Fruit fly (Drosophila melanogaster) whole organism, embryonic: ENCODE measurements around the gene CG31230.

Experiments used
- Atf-2 ChIP-seq: fragments of 200-800 bp; sonication (Bioruptor generic); optimal IDR thresholded peaks from 2 replicates; lab custom pipeline; 2016; ENCODE audit warnings: missing biosample characterization, missing genetic modification characterization
- Atf3 ChIP-seq: fragments of 200-800 bp; sonication (Bioruptor generic); optimal IDR thresholded peaks from 3 replicates; lab custom pipeline; 2016; ENCODE audit warnings: missing biosample characterization, missing genetic modification characterization
- Awh ChIP-seq: fragments of 200-800 bp; sonication (Bioruptor generic); IDR thresholded peaks from 2 replicates; pipeline ENCODE4, ENCODE4 v1.3.6; 2022; ENCODE audit warnings: missing biosample characterization, missing genetic modification characterization
- CG10959 ChIP-seq: fragments of 200-800 bp; sonication (Bioruptor generic); IDR thresholded peaks from 2 replicates; pipeline ENCODE4 v1.3.6; 2022; ENCODE audit warnings: missing biosample characterization, missing genetic modification characterization
- CG14050 ChIP-seq: fragments of 200-800 bp; sonication (Bioruptor generic); IDR thresholded peaks from 3 replicates; pipeline ENCODE4 v1.3.6; 2022; ENCODE audit warnings: missing biosample characterization, missing genetic modification characterization
- CG14965 ChIP-seq: fragments of 200-800 bp; sonication (Bioruptor generic); optimal IDR thresholded peaks from 2 replicates; lab custom pipeline; 2016; ENCODE audit warnings: missing biosample characterization, missing genetic modification characterization, borderline replicate concordance
- CG15269 ChIP-seq: fragments of 200-800 bp; sonication (Bioruptor generic); optimal IDR thresholded peaks from 2 replicates; lab custom pipeline; 2018; ENCODE audit warnings: missing biosample characterization, mild to moderate bottlenecking, missing genetic modification characterization, moderate library complexity
- CG16813 ChIP-seq: fragments of 200-800 bp; sonication (Bioruptor generic); IDR thresholded peaks from 3 replicates; pipeline ENCODE4 v1.3.6; 2022; ENCODE audit warnings: missing biosample characterization, missing genetic modification characterization; ENCODE audit not compliant: partially characterized antibody
- CG17186 ChIP-seq: fragments of 200-800 bp; sonication (Bioruptor generic); optimal IDR thresholded peaks from 3 replicates; lab custom pipeline; 2017; ENCODE audit warnings: missing biosample characterization, missing genetic modification reagents, missing genetic modification characterization
- CG31224 ChIP-seq: fragments of 200-800 bp; sonication (Bioruptor generic); IDR thresholded peaks from 2 replicates; pipeline ENCODE4 v1.3.6; 2022; ENCODE audit warnings: missing biosample characterization, missing genetic modification characterization
- CG34376 ChIP-seq: fragments of 200-800 bp; sonication (Bioruptor generic); optimal IDR thresholded peaks from 2 replicates; lab custom pipeline; 2018; ENCODE audit warnings: missing biosample characterization, mild to moderate bottlenecking, missing genetic modification characterization
- CG6272 ChIP-seq: fragments of 200-800 bp; sonication (Bioruptor generic); IDR thresholded peaks from 2 replicates; pipeline ENCODE4 v1.3.6; 2022; ENCODE audit warnings: missing biosample characterization, missing genetic modification characterization
- CG6689 ChIP-seq: fragments of 200-800 bp; sonication (Bioruptor generic); IDR thresholded peaks from 2 replicates; pipeline ENCODE4 v1.3.6; 2022; ENCODE audit warnings: missing biosample characterization, missing genetic modification characterization
- CG7839 ChIP-seq: fragments of 200-800 bp; sonication (Bioruptor generic); optimal IDR thresholded peaks from 3 replicates; lab custom pipeline; 2018; ENCODE audit warnings: missing biosample characterization, mild to moderate bottlenecking, missing genetic modification characterization, moderate library complexity
- CG8290 ChIP-seq, 3 experiments: fragments of 200-800 bp; sonication (Bioruptor generic); optimal IDR thresholded peaks; 2 replicates each; lab custom pipeline; 2016 to 2019; ENCODE audit warnings: missing biosample characterization in 3 of 3, missing genetic modification characterization in 3 of 3, mild to moderate bottlenecking in 2 of 3, moderate library complexity in 1 of 3
- CG8765 ChIP-seq: fragments of 200-800 bp; sonication (Bioruptor generic); IDR thresholded peaks from 2 replicates; pipeline ENCODE4 v1.3.6; 2022; ENCODE audit warnings: missing biosample characterization, missing genetic modification characterization
- CG9932 ChIP-seq: fragments of 200-800 bp; sonication (Bioruptor generic); IDR thresholded peaks from 2 replicates; pipeline ENCODE4 v1.3.6; 2022; ENCODE audit warnings: missing biosample characterization, missing genetic modification characterization
- CTCF ChIP-seq: fragments of 200-800 bp; sonication (Bioruptor generic); optimal IDR thresholded peaks from 2 replicates; lab custom pipeline; 2017; ENCODE audit warnings: missing biosample characterization, mild to moderate bottlenecking, missing genetic modification characterization, moderate library complexity
- Deaf1 ChIP-seq: fragments of 200-800 bp; optimal IDR thresholded peaks from 3 replicates; lab custom pipeline; 2019; ENCODE audit warnings: missing biosample characterization, mild to moderate bottlenecking, missing genetic modification characterization, moderate library complexity
- Max ChIP-seq: fragments of 200-800 bp; sonication (Bioruptor generic); optimal IDR thresholded peaks from 2 replicates; lab custom pipeline; 2016; ENCODE audit warnings: missing biosample characterization, mild to moderate bottlenecking, missing genetic modification characterization
- Nf-YB ChIP-seq: fragments of 200-800 bp; sonication (Bioruptor generic); optimal IDR thresholded peaks from 3 replicates; lab custom pipeline; 2019; ENCODE audit warnings: missing biosample characterization, mild to moderate bottlenecking, missing genetic modification characterization, moderate library complexity
- Nf-YC ChIP-seq: fragments of 200-800 bp; optimal IDR thresholded peaks from 3 replicates; lab custom pipeline; 2019; ENCODE audit warnings: missing biosample characterization, mild to moderate bottlenecking, missing genetic modification characterization, moderate library complexity
- Optix ChIP-seq: fragments of 200-800 bp; sonication (Bioruptor generic); IDR thresholded peaks from 3 replicates; pipeline ENCODE4 v1.3.6; 2022; ENCODE audit warnings: missing biosample characterization, missing genetic modification characterization
- abd-A ChIP-seq: fragments of 200-800 bp; sonication (Bioruptor generic); optimal IDR thresholded peaks from 3 replicates; lab custom pipeline; 2019; ENCODE audit warnings: missing biosample characterization, mild to moderate bottlenecking, missing genetic modification characterization, moderate library complexity
- bigmax ChIP-seq: fragments of 200-800 bp; sonication (Bioruptor generic); optimal IDR thresholded peaks from 2 replicates; lab custom pipeline; 2018; ENCODE audit warnings: missing biosample characterization, mild to moderate bottlenecking, missing genetic modification characterization
- cg ChIP-seq: fragments of 200-800 bp; sonication (Bioruptor generic); optimal IDR thresholded peaks from 3 replicates; lab custom pipeline; 2019; ENCODE audit warnings: missing biosample characterization, mild to moderate bottlenecking, missing genetic modification characterization, moderate library complexity
- chinmo ChIP-seq: fragments of 200-800 bp; sonication (Bioruptor generic); IDR thresholded peaks from 4 replicates; pipeline ENCODE4 v1.3.6; 2022; ENCODE audit warnings: missing biosample characterization, missing genetic modification characterization; ENCODE audit not compliant: partially characterized antibody
- crp ChIP-seq, 2 experiments: fragments of 200-800 bp; sonication (Bioruptor generic); optimal IDR thresholded peaks; 2 replicates in 1 of 2; 3 replicates in 1 of 2; lab custom pipeline; 2017; ENCODE audit warnings: missing biosample characterization in 2 of 2, missing genetic modification characterization in 2 of 2, mild to moderate bottlenecking in 1 of 2, moderate library complexity in 1 of 2
- ewg ChIP-seq: fragments of 200-800 bp; sonication (Bioruptor generic); optimal IDR thresholded peaks from 3 replicates; lab custom pipeline; 2017; ENCODE audit warnings: mild to moderate bottlenecking, missing biosample characterization, missing genetic modification reagents, missing genetic modification characterization
- fd3F ChIP-seq: fragments of 200-800 bp; sonication (Bioruptor generic); optimal IDR thresholded peaks from 2 replicates; lab custom pipeline; 2018; ENCODE audit warnings: missing biosample characterization, mild to moderate bottlenecking, missing genetic modification characterization, moderate library complexity
- hb ChIP-seq: fragments of 200-800 bp; sonication (Bioruptor generic); IDR thresholded peaks from 3 replicates; pipeline ENCODE4 v1.3.6; 2022; ENCODE audit warnings: missing biosample characterization, missing genetic modification characterization; ENCODE audit not compliant: partially characterized antibody
- lola ChIP-seq, 3 experiments: fragments of >200 bp in 2 of 3; fragments of 200-800 bp in 1 of 3; sonication (Bioruptor generic) in 1 of 3; optimal IDR thresholded peaks; 2 replicates each; lab custom pipeline; 2017 to 2019; ENCODE audit warnings: missing biosample characterization in 3 of 3, missing genetic modification characterization in 3 of 3, mild to moderate bottlenecking in 1 of 3, moderate library complexity in 1 of 3
- nerfin-1 ChIP-seq: fragments of 200-800 bp; sonication (Bioruptor generic); optimal IDR thresholded peaks from 3 replicates; lab custom pipeline; 2019; ENCODE audit warnings: missing biosample characterization, mild to moderate bottlenecking, missing genetic modification characterization, moderate library complexity
- pfk ChIP-seq: fragments of 200-800 bp; sonication (Bioruptor generic); optimal IDR thresholded peaks from 2 replicates; lab custom pipeline; 2018; ENCODE audit warnings: missing biosample characterization, mild to moderate bottlenecking, missing genetic modification characterization, moderate library complexity
- ranshi ChIP-seq: fragments of 200-800 bp; sonication (Bioruptor generic); IDR thresholded peaks from 2 replicates; pipeline ENCODE4 v1.3.6; 2022; ENCODE audit warnings: missing biosample characterization, missing genetic modification characterization
- sens ChIP-seq: fragments of 200-800 bp; sonication (Bioruptor generic); peaks from one replicate; lab custom pipeline; 2016; ENCODE audit warnings: missing biosample characterization, missing genetic modification characterization
- sima ChIP-seq: fragments of 200-800 bp; sonication (Bioruptor generic); optimal IDR thresholded peaks from 2 replicates; lab custom pipeline; 2016; ENCODE audit warnings: missing biosample characterization, missing genetic modification characterization
- slbo ChIP-seq: fragments of 200-800 bp; sonication (Bioruptor generic); IDR thresholded peaks from 2 replicates; pipeline ENCODE4 v1.3.6; 2022; ENCODE audit warnings: missing biosample characterization, missing genetic modification characterization
- sna ChIP-seq: fragments of 200-800 bp; sonication (Bioruptor generic); IDR thresholded peaks from 2 replicates; pipeline ENCODE4 v1.3.6; 2022; ENCODE audit warnings: missing biosample characterization, missing genetic modification characterization; ENCODE audit not compliant: partially characterized antibody
- wor ChIP-seq: fragments of 200-800 bp; sonication (Bioruptor generic); IDR thresholded peaks from 2 replicates; pipeline ENCODE4 v1.3.6; 2022; ENCODE audit warnings: missing biosample characterization, missing genetic modification characterization

CG31230 gene

DNA sequence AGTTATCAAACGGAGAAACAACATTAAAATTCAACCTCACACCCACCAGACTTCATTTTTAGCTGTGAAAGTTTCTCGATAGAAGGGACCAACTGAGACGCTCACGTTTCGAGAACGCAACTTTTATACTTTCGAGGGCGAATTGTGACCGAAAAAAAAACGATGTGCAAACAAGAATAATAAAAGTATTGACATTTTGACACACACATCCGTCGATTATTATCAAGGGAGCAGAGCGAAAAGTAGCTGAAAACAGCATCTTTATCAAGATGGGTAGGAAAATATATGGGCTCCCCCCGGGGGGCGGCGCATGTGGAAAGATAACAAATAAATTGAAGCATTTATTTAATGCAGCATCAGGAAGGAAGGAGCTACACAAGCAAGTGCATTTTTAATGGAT is 22.1 kb downstream of the CG31230 start, which contains the start of gene CG14300:
Gene CG14300 (minus strand): TSS at position 101 of the 400 bp plus-strand sequence.
- no peak for TF ChIP-seq CG10959 (GFP tag; lab: Robert Waterston, UW)
- no peak for TF ChIP-seq CG17186 (GFP tag; lab: Kevin White, UChicago)
- TF ChIP-seq CTCF (GFP tag; lab: Kevin White, UChicago): no peak
- no peak for TF ChIP-seq CG14050 (GFP tag; lab: Robert Waterston, UW)
- TF ChIP-seq sens: no peak

DNA sequence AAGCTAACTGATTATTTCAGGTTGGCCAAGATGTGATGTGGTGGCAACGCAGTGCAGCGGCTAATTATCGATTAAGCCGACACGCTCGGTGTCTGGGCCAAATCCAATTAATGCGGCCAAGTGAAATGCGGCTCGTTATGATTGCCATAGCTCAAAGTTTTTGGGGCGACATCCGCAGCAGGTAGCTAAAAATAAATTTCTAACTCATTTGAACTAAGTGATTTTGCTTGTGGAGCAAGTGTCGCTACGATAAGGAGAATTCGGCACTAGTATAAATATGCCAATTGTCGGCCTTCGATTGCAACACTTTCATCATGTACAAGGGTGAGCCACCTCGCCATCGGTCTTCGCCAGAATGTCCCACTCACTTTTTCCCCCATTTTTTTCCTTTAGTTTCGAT is 23.5 kb downstream of the CG31230 start, which contains the start of gene CG34282:
Gene CG34282 (plus strand): TSS at position 301 of the 400 bp plus-strand sequence.
- TF ChIP-seq CG8290 (GFP tag; optimal IDR thresholded peaks at IDR 0.05; lab: Kevin White, UChicago) (no peak), CG8290 (tag; optimal IDR thresholded peaks at IDR 0.05; lab: Kevin White, UChicago) (no peak), CG6272 (GFP tag; lab: Robert Waterston, UW) (no peak), CG9932 (no peak), CG6689 (GFP tag; lab: Robert Waterston, UW) (no peak), CG31224 (GFP tag; lab: Robert Waterston, UW) (no peak), sima (GFP tag; lab: Kevin White, UChicago) (no peak), Optix (no peak), wor (GFP tag; lab: Robert Waterston, UW) (no peak), Awh (GFP tag; lab: Robert Waterston, UW) (no peak), lola (GFP tag; optimal IDR thresholded peaks at IDR 0.05; lab: Kevin White, UChicago) (no peak), sna (GFP tag; lab: Robert Waterston, UW) (no peak), CG7839 (tag; lab: Kevin White, UChicago) (no peak), Atf-2 (GFP tag; lab: Kevin White, UChicago) (no peak), bigmax (GFP tag; lab: Kevin White, UChicago) (no peak), Atf3 (no peak), fd3F (GFP tag; lab: Kevin White, UChicago) (no peak)

DNA sequence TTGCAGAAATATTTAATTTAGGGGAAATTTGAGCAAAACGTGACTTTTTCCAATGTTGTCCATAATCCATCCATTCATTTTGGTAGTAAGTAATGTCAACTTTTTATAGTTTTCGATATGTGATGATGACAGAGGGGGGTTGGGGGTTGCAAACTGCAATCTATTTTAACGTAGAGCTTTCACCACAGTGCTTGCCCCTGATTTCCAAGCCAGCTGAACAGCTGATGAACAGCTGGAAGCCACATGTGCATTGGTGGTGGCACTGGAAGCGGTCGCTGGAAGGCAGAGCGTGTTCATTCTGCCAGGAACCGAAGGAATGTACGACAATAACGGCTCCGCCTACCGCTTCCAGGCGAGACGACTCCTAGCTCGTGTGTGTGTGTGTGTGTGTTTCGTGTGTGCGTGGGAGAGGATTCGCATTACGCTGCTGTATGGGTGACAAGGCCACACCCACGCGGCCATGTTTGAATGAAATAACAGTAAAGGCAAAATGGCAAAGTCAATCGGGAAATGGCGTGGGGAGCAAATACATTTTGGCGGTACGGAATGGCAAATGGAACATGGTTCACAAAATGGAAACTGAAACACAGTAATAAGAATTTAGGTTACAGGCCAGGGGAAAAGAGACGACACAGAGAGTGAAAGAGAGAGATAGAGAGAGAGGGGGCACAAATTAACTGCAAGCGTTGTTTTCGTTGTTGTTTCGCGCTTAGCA is 27.5 kb downstream of the CG31230 start:
- TF ChIP-seq abd-A (tag; lab: Kevin White, UChicago) (peak; percentile 91), chinmo (0 out of 4 replicates have a peak, but pooled peaks have one; percentile 40), hb (GFP tag; lab: Robert Waterston, UW) (0 out of 3 replicates have a peak, but pooled peaks have one; percentile 14), crp (GFP tag; optimal IDR thresholded peaks at IDR 0.05; lab: Kevin White, UChicago) (peak in 1 of 2 experiments; percentile 14), Deaf1 (tag; lab: Kevin White, UChicago) (peak; percentile 76), CG14965 (GFP tag; lab: Kevin White, UChicago) (no peak), nerfin-1 (tag; lab: Kevin White, UChicago) (peak; percentile 46), cg (GFP tag; lab: Kevin White, UChicago) (peak; percentile 7), Max (GFP tag; lab: Kevin White, UChicago) (no peak), Nf-YC (tag; lab: Kevin White, UChicago) (peak; percentile 84), pfk (peak; percentile 94), CG15269 (tag; lab: Kevin White, UChicago) (no peak), CG8290 (GFP tag; optimal IDR thresholded peaks at IDR 0.05; lab: Kevin White, UChicago) (no peak), CG8290 (tag; optimal IDR thresholded peaks at IDR 0.05; lab: Kevin White, UChicago) (no peak), slbo (GFP tag; lab: Robert Waterston, UW) (no peak), CG34376 (no peak), ewg (peak; percentile 21), Nf-YB (GFP tag; lab: Kevin White, UChicago) (peak; percentile 11), ranshi (GFP tag; lab: Robert Waterston, UW) (no peak), CG8765 (GFP tag; lab: Robert Waterston, UW) (no peak), CG16813 (GFP tag; lab: Robert Waterston, UW) (no peak)
- TF ChIP-seq, all 482 proteins: peak for 11
